Worm (Caenorhabditis elegans) whole organism, late embryonic: ENCODE data around the gene his-60.

Source experiments
- C08G9.2 ChIP-seq: sonication (generic microtip); optimal IDR thresholded peaks from 2 replicates; lab custom pipeline; 2016; ENCODE audit warnings: mild to moderate bottlenecking, missing genetic modification characterization, moderate library complexity, missing compliant biosample characterization
- C38D4.7 ChIP-seq: fragments of 200-800 bp; sonication (Bioruptor generic); optimal IDR thresholded peaks from 2 replicates; lab custom pipeline; 2018; ENCODE audit warnings: mild to moderate bottlenecking, missing genetic modification characterization, moderate library complexity, missing compliant biosample characterization
- F13H6.1 ChIP-seq: sonication (generic microtip); optimal IDR thresholded peaks from 2 replicates; lab custom pipeline; 2016; ENCODE audit warnings: missing genetic modification characterization, missing compliant biosample characterization
- K02D7.2 ChIP-seq: sonication (generic microtip); optimal IDR thresholded peaks from 2 replicates; lab custom pipeline; 2017; ENCODE audit warnings: mild to moderate bottlenecking, missing genetic modification characterization, missing compliant biosample characterization
- Y22D7AL.16 ChIP-seq: sonication (generic microtip); optimal IDR thresholded peaks from 2 replicates; lab custom pipeline; 2016; ENCODE audit warnings: missing genetic modification characterization, missing compliant biosample characterization
- ceh-18 ChIP-seq: sonication (generic microtip); optimal IDR thresholded peaks from 2 replicates; lab custom pipeline; 2016; ENCODE audit warnings: missing genetic modification characterization, missing compliant biosample characterization
- ceh-22 ChIP-seq: sonication (generic microtip); optimal IDR thresholded peaks from 2 replicates; lab custom pipeline; 2017; ENCODE audit warnings: missing biosample characterization, missing genetic modification characterization
- ceh-24 ChIP-seq: sonication (generic microtip); optimal IDR thresholded peaks from 2 replicates; lab custom pipeline; 2016; ENCODE audit warnings: mild to moderate bottlenecking, missing genetic modification characterization, missing compliant biosample characterization
- ceh-30 ChIP-seq: fragments of 150-350 bp; optimal IDR thresholded peaks from 2 replicates; lab custom pipeline; 2014; ENCODE audit warnings: missing biosample characterization, missing genetic modification characterization
- ceh-31 ChIP-seq: sonication (generic microtip); optimal IDR thresholded peaks from 2 replicates; lab custom pipeline; 2016; ENCODE audit warnings: missing genetic modification characterization, missing compliant biosample characterization
- ceh-45 ChIP-seq: fragments of 200-800 bp; sonication (Bioruptor generic); IDR thresholded peaks from 2 replicates; pipeline ENCODE4 v1.3.6; 2022; ENCODE audit warnings: missing genetic modification reagents, missing genetic modification characterization, missing compliant biosample characterization
- ceh-48 ChIP-seq: sonication (generic microtip); optimal IDR thresholded peaks from 2 replicates; lab custom pipeline; 2016; ENCODE audit warnings: missing genetic modification characterization, inconsistent platforms, missing compliant biosample characterization
- che-1 ChIP-seq: sonication (generic microtip); optimal IDR thresholded peaks from 2 replicates; lab custom pipeline; 2016; ENCODE audit warnings: mild to moderate bottlenecking, missing genetic modification characterization, missing compliant biosample characterization
- dve-1 ChIP-seq: sonication (generic microtip); optimal IDR thresholded peaks from 2 replicates; lab custom pipeline; 2017; ENCODE audit warnings: antibody characterized with exemption, mild to moderate bottlenecking, missing genetic modification characterization, missing compliant biosample characterization
- ets-4 ChIP-seq: sonication (generic microtip); optimal IDR thresholded peaks from 2 replicates; lab custom pipeline; 2016; ENCODE audit warnings: missing genetic modification characterization, missing compliant biosample characterization
- fax-1 ChIP-seq: sonication (generic microtip); optimal IDR thresholded peaks from 2 replicates; lab custom pipeline; 2016; ENCODE audit warnings: missing genotype, missing genetic modification characterization, missing compliant biosample characterization
- fkh-6 ChIP-seq: sonication (generic microtip); optimal IDR thresholded peaks from 2 replicates; lab custom pipeline; 2016; ENCODE audit warnings: missing genetic modification characterization, missing compliant biosample characterization
- gmeb-2 ChIP-seq: sonication (generic microtip); optimal IDR thresholded peaks from 2 replicates; lab custom pipeline; 2016; ENCODE audit warnings: missing genetic modification characterization, inconsistent platforms, missing compliant biosample characterization
- hlh-15 ChIP-seq: sonication (generic microtip); optimal IDR thresholded peaks from 2 replicates; lab custom pipeline; 2016; ENCODE audit warnings: missing genetic modification characterization, missing compliant biosample characterization
- hlh-30 ChIP-seq: sonication (generic microtip); optimal IDR thresholded peaks from 2 replicates; lab custom pipeline; 2017; ENCODE audit warnings: antibody characterized with exemption, missing genetic modification characterization, missing compliant biosample characterization; ENCODE audit not compliant: insufficient read depth
- madf-2 ChIP-seq: sonication (generic microtip); optimal IDR thresholded peaks from 2 replicates; lab custom pipeline; 2017; ENCODE audit warnings: missing genetic modification characterization, missing compliant biosample characterization
- mec-3 ChIP-seq: sonication (generic microtip); optimal IDR thresholded peaks from 2 replicates; lab custom pipeline; 2016; ENCODE audit warnings: borderline replicate concordance, missing genetic modification characterization, missing compliant biosample characterization
- nfya-1 ChIP-seq: sonication (generic microtip); optimal IDR thresholded peaks from 2 replicates; lab custom pipeline; 2017; ENCODE audit warnings: missing genetic modification characterization, mild to moderate bottlenecking, missing compliant biosample characterization, antibody characterized with exemption, moderate library complexity
- pag-3 ChIP-seq: sonication (generic microtip); optimal IDR thresholded peaks from 2 replicates; lab custom pipeline; 2016; ENCODE audit warnings: missing compliant biosample characterization, missing genetic modification characterization, borderline replicate concordance
- pha-2 ChIP-seq: sonication (generic microtip); optimal IDR thresholded peaks from 2 replicates; lab custom pipeline; 2017; ENCODE audit warnings: mild to moderate bottlenecking, missing genetic modification characterization, missing compliant biosample characterization
- pros-1 ChIP-seq: fragments of 150-350 bp; optimal IDR thresholded peaks from 2 replicates; lab custom pipeline; 2014; ENCODE audit warnings: missing biosample characterization, missing genetic modification reagents, missing genetic modification characterization
- ref-2 ChIP-seq: sonication (generic microtip); optimal IDR thresholded peaks from 2 replicates; lab custom pipeline; 2016; ENCODE audit warnings: missing genetic modification characterization, missing compliant biosample characterization
- rnt-1 ChIP-seq: sonication (generic microtip); optimal IDR thresholded peaks from 2 replicates; lab custom pipeline; 2016; ENCODE audit warnings: missing genetic modification characterization, missing compliant biosample characterization
- sdc-2 ChIP-seq: sonication (generic microtip); optimal IDR thresholded peaks from 2 replicates; lab custom pipeline; 2016; ENCODE audit warnings: missing genotype, missing genetic modification characterization, missing compliant biosample characterization
- tbx-2 ChIP-seq: sonication (generic microtip); optimal IDR thresholded peaks from 2 replicates; lab custom pipeline; 2016; ENCODE audit warnings: missing genetic modification characterization, missing compliant biosample characterization
- tbx-7 ChIP-seq: sonication (generic microtip); optimal IDR thresholded peaks from 2 replicates; lab custom pipeline; 2016; ENCODE audit warnings: missing genotype, missing genetic modification characterization, missing compliant biosample characterization
- unc-42 ChIP-seq: sonication (generic microtip); optimal IDR thresholded peaks from 2 replicates; lab custom pipeline; 2016; ENCODE audit warnings: missing genotype, missing genetic modification characterization, missing compliant biosample characterization

his-60 gene

DNA sequence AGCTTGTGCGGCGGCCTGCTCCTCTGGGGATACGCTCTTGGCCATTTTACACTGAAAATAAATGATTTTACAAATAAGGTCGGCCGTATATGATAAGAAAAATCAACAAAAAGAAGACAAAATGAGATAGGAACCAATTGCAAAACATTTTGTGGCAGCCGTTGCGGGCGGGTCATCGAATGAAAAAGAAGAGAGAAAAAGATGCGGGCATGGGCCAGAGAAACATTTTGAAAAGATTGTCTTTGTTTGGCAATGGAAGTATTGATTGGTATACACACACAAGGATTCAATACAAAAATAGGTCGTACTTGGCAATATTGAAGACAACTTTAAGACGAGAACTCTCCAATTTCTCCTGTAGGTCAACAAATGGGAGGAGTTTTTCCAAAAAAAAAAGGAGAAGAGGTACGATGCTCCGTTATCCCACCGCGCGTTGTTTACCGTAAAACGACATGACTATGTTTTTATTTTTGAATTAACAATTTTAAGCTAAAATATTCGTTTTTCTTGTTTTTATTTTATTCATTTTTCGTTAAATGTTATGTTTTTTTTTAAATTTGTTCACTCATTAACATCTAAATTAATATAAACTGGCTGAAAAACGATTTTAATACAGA lies 24.9 kb upstream of the his-60 start, which contains the start of the genes plc-4 and R05G6.4:
Gene plc-4, minus strand, starts transcription at position 51 of the 617 bp plus-strand sequence.
Gene R05G6.4, plus strand, starts transcription at position 617 of the 617 bp plus-strand sequence.
- TF ChIP-seq ets-4 (tag; lab: Kevin White, UChicago) (no peak), K02D7.2 (tag; lab: Kevin White, UChicago) (no peak), tbx-2 (tag; lab: Kevin White, UChicago) (no peak), pag-3 (tag; lab: Kevin White, UChicago) (no peak), ceh-48 (tag; lab: Kevin White, UChicago) (no peak), C38D4.7 (no peak)
- TF ChIP-seq, all 69 proteins: peak for 0

DNA sequence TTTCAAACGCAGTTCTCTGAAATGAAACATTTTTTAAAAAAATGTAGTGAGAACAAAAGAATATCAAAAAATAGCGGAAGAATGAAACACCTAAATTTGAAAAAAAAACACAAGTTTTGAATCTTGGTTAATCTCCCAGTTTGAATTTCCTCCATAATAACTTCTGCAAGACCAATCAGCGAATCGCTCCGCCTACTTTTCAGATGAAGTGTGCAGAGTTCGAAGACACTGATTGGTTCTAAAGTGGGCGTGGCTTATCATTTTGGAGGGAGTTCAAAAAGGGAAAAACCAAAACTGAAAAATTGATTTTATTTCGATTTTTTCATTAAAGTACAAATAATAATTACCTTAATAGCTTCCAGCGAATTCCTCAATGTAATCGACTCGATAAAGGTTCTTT lies 23.0 kb upstream of the his-60 start:
- no peak for TF ChIP-seq fax-1
- TF ChIP-seq nfya-1 (tag; lab: Kevin White, UChicago) = peak; percentile 72
- TF ChIP-seq Y22D7AL.16 (tag; lab: Kevin White, UChicago) = no peak
- TF ChIP-seq gmeb-2 (tag; lab: Kevin White, UChicago) = no peak
- TF ChIP-seq che-1 (tag; lab: Kevin White, UChicago) = no peak
- TF ChIP-seq ref-2 (tag; lab: Kevin White, UChicago) = no peak
- TF ChIP-seq hlh-30 (tag; lab: Kevin White, UChicago) = no peak
- TF ChIP-seq mec-3 = no peak

DNA sequence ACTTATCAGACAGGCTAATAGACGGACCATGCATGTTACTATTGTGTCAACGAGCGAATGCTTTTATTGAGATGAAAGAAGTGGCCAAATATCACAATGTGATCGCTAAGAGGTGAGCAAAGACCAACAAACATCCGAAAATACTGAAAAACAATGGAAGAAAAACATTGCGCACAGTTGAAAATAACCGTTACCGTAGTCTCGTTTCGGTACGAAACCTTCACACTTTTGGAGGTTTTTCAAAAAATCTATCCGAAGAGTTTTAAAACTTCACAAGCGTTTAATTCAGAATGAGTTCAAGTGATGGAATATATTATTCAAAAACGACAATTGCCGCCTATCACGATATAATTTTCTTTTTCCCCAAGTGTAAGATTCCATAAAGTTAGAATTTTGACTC lies 21.1 kb upstream of the his-60 start:
- no peak for TF ChIP-seq pha-2 (tag; lab: Kevin White, UChicago)
- TF ChIP-seq sdc-2 (tag; lab: Kevin White, UChicago) = no peak
- TF ChIP-seq ceh-30 (tag; lab: Kevin White, UChicago) = no peak
- TF ChIP-seq madf-2 (tag; lab: Kevin White, UChicago) = no peak
- no peak for TF ChIP-seq dve-1 (tag; lab: Kevin White, UChicago)
- no peak for TF ChIP-seq pros-1
- TF ChIP-seq tbx-7 (tag; lab: Kevin White, UChicago) = no peak
- no peak for TF ChIP-seq rnt-1 (tag; lab: Kevin White, UChicago)
- TF ChIP-seq fkh-6 (tag; lab: Kevin White, UChicago) = no peak
- TF ChIP-seq ceh-24 (tag; lab: Kevin White, UChicago) = no peak
- no peak for TF ChIP-seq gmeb-2 (tag; lab: Kevin White, UChicago)
- TF ChIP-seq ceh-45 (GFP tag; lab: Robert Waterston, UW) = no peak
- TF ChIP-seq nfya-1 (tag; lab: Kevin White, UChicago) = no peak
- TF ChIP-seq hlh-15 = no peak
- no peak for TF ChIP-seq ets-4 (tag; lab: Kevin White, UChicago)
- no peak for TF ChIP-seq ceh-22 (tag; lab: Kevin White, UChicago)

DNA sequence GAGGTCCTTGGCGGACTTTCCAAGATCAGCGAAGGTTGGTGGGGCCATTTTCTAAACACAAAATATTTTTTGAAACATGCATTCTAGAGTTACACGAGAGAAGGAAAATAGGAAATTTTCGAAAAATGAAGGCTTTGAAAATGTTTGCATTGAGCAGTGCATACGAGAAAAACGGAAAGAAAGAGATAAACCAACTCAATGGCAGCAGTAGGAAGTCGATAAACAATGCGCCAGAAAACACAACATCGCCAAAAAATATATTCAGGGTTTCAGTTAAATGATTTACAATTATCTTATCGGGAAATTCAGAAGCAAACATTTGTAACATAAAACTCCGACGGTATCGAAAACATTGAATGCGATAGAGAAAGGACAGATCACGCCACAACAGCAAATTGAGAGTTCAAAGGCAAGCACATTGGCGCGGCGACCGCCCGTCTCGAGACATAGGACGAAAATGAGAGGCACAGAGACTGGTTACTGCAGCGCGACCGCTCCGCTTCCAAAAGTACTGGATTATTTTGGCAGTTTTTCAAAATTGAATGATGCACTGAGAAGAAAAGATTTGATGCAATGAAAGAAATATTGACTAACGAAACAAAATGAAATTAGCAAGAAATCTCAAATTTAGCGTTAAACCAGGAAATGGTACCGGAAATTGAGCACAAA lies 20.2 kb upstream of the his-60 start, which contains the start of the genes vdac-1 and R05G6.5:
Gene vdac-1, minus strand, starts transcription at position 51 of the 669 bp plus-strand sequence.
Gene R05G6.5, plus strand, starts transcription at position 527 of the 669 bp plus-strand sequence.
- TF ChIP-seq unc-42 (tag; lab: Kevin White, UChicago) (peak; percentile 47), dve-1 (tag; lab: Kevin White, UChicago) (peak; percentile 45), ceh-18 (tag; lab: Kevin White, UChicago) (peak; percentile 31), nfya-1 (tag; lab: Kevin White, UChicago) (peak; percentile 32), ceh-31 (tag; lab: Kevin White, UChicago) (no peak), F13H6.1 (tag; lab: Kevin White, UChicago) (no peak), C08G9.2 (tag; lab: Kevin White, UChicago) (no peak), pag-3 (tag; lab: Kevin White, UChicago) (no peak), pha-2 (tag; lab: Kevin White, UChicago) (no peak)
